Fruit fly (Drosophila melanogaster) whole organism, adult: Measurements from ENCODE around the gene koko.

ENCODE experiments used
- CG11617 ChIP-seq: fragments of 200-800 bp; sonication (Bioruptor generic); optimal IDR thresholded peaks from 2 replicates; lab custom pipeline; 2017; ENCODE audit warnings: mild to moderate bottlenecking, missing biosample characterization, missing genetic modification reagents, missing genetic modification characterization
- CG12768 ChIP-seq: fragments of 200-800 bp; sonication (Bioruptor generic); optimal IDR thresholded peaks from 2 replicates; lab custom pipeline; 2017; ENCODE audit warnings: missing biosample characterization, missing genetic modification characterization, mild to moderate bottlenecking, moderate library complexity, missing genetic modification reagents
- CG14711 ChIP-seq: fragments of 200-800 bp; sonication (Bioruptor generic); optimal IDR thresholded peaks from 2 replicates; lab custom pipeline; 2018; ENCODE audit warnings: missing biosample characterization, mild to moderate bottlenecking, missing genetic modification characterization, moderate library complexity
- CG1620 ChIP-seq: fragments of 200-800 bp; sonication (Bioruptor generic); optimal IDR thresholded peaks from 2 replicates; lab custom pipeline; 2016; ENCODE audit warnings: missing biosample characterization, missing genetic modification characterization
- CG33017 ChIP-seq: fragments of 200-800 bp; sonication (Bioruptor generic); optimal IDR thresholded peaks from 2 replicates; lab custom pipeline; 2018; ENCODE audit warnings: missing biosample characterization, mild to moderate bottlenecking, missing genetic modification characterization, moderate library complexity
- CG5204 ChIP-seq: fragments of 200-800 bp; sonication (Bioruptor generic); optimal IDR thresholded peaks from 2 replicates; lab custom pipeline; 2016; ENCODE audit warnings: missing biosample characterization, missing genetic modification characterization
- CG7045 ChIP-seq: fragments of 200-800 bp; sonication (Bioruptor generic); optimal IDR thresholded peaks from 2 replicates; lab custom pipeline; 2017; ENCODE audit warnings: missing biosample characterization, mild to moderate bottlenecking, missing genetic modification characterization
- CG7101 ChIP-seq: fragments of 200-800 bp; sonication (Bioruptor generic); optimal IDR thresholded peaks from 2 replicates; lab custom pipeline; 2018; ENCODE audit warnings: missing biosample characterization, mild to moderate bottlenecking, missing genetic modification characterization, moderate library complexity
- Clk ChIP-seq: fragments of 200-800 bp; sonication (Bioruptor generic); optimal IDR thresholded peaks from 2 replicates; lab custom pipeline; 2017; ENCODE audit warnings: missing biosample characterization, missing genetic modification characterization
- Crg-1 ChIP-seq: fragments of 200-800 bp; sonication (Bioruptor generic); optimal IDR thresholded peaks from 2 replicates; lab custom pipeline; 2016; ENCODE audit warnings: missing biosample characterization, missing genetic modification characterization
- Hr96 ChIP-seq: fragments of 200-800 bp; sonication (Bioruptor generic); optimal IDR thresholded peaks from 2 replicates; lab custom pipeline; 2016; ENCODE audit warnings: missing biosample characterization, missing genetic modification characterization
- Mnt ChIP-seq: fragments of 200-800 bp; sonication (Bioruptor generic); optimal IDR thresholded peaks from 2 replicates; lab custom pipeline; 2016; ENCODE audit warnings: missing biosample characterization, mild to moderate bottlenecking, missing genetic modification characterization
- bab1 ChIP-seq: fragments of 200-800 bp; sonication (Bioruptor generic); optimal IDR thresholded peaks from 3 replicates; lab custom pipeline; 2019; ENCODE audit warnings: missing biosample characterization, mild to moderate bottlenecking, missing genetic modification characterization, moderate library complexity
- cic ChIP-seq: fragments of 200-800 bp; sonication (Bioruptor generic); optimal IDR thresholded peaks from 2 replicates; lab custom pipeline; 2017; ENCODE audit warnings: missing biosample characterization, mild to moderate bottlenecking, missing genetic modification characterization, moderate library complexity
- cnc ChIP-seq, 2 experiments: fragments of >200 bp; optimal IDR thresholded peaks; 2 replicates each; lab custom pipeline; 2017
- kay ChIP-seq: fragments of 200-800 bp; sonication (Bioruptor generic); peaks from one replicate; lab custom pipeline; 2016; ENCODE audit warnings: missing biosample characterization, missing genetic modification characterization, borderline replicate concordance
- ovo ChIP-seq: fragments of 200-800 bp; sonication (Bioruptor generic); optimal IDR thresholded peaks from 2 replicates; lab custom pipeline; 2016; ENCODE audit warnings: missing biosample characterization, missing genetic modification characterization
- pad ChIP-seq: fragments of 200-800 bp; sonication (Bioruptor generic); optimal IDR thresholded peaks from 3 replicates; lab custom pipeline; 2017; ENCODE audit warnings: missing biosample characterization, missing genetic modification characterization, mild to moderate bottlenecking, moderate library complexity, missing genetic modification reagents
- tj ChIP-seq: fragments of 200-800 bp; sonication (Bioruptor generic); optimal IDR thresholded peaks from 3 replicates; lab custom pipeline; 2017; ENCODE audit warnings: missing biosample characterization, mild to moderate bottlenecking, missing genetic modification characterization, moderate library complexity
- toe ChIP-seq: fragments of 200-800 bp; sonication (Bioruptor generic); optimal IDR thresholded peaks from 2 replicates; lab custom pipeline; 2016; ENCODE audit warnings: missing biosample characterization, missing genetic modification characterization

Gene koko

DNA sequence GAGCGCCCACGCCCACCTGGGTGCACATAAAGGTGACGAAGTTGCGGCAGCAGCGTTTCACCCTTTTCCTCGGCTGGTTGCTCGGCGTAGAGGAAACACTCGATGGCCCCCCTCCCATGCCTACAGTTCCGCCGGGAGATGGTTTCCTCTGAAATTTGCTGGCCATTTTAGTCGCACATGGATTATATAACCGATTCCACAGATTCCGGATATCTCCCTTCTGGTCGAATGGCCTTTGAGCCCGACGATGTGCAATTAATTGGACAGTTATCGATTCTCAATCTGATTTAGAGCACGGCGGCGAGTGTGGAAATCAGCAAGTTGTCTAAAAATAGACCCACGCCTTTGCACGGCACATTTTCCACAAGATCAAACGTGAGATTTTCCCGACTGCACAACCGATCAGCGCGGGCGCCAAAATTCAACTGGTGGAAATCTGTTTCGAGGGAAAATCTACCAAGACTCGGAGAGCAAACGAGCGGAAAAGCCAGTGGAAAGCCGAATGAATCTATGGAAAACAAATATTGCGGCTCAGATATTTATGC, 8.5 kb downstream of the koko start, which contains the start of gene CG10864:
CG10864 (minus strand) TSS at position 427 of the 545 bp plus-strand sequence.
- no peak for TF ChIP-seq CG5204 (GFP tag; lab: Kevin White, UChicago)

DNA sequence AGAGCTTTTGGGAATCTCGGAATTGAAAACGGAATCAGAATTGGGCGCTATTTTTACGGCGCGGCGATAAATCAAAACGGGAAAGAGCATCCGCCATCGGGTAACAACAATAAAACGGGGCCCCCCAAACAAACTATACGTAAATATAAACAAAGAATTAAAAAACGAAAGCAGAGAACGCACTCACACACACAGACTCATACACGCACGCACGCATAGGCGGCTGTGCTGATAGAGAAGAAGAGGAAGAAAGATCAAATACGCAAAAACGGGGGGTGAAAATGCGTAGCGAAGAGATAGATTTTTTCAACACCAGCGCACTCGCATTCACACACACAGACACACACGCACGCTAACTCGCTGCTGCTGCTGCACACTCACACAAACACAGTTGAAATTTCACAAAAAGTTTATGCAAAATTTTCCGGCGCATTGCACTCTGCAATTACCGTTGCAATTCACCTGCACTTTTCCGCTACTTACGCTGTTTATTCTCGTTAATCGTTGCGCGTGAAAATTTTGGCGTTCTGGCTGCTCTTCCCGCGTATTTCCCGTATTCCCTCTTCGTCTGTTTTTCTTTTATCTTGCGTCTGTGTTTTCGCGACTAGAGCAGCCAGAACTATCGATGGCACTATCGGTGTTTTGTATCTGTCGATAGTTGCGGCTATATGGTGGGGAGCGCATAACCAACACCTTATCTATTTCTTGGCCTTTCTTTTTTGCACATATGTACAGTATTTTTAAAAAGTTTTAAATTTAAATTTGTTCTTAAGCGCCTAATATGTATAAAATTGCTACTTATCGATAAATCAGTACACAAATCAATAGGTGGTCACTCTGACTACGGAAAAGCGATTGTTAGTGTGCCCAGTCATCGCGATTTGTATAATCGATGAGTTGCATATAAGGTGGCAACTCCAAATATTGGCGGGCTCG, 9.7 kb downstream of the koko start, which contains the start of gene CG31122:
CG31122 (minus strand) TSS at position 596 of the 936 bp plus-strand sequence.
- TF ChIP-seq tj (GFP tag; lab: Kevin White, UChicago) (peak; percentile 40), ovo (GFP tag; lab: Kevin White, UChicago) (peak; percentile 30), cnc (optimal IDR thresholded peaks at IDR 0.05; lab: Kevin White, UChicago) (no peak), CG1620 (GFP tag; lab: Kevin White, UChicago) (peak; percentile 37), Clk (GFP tag; lab: Kevin White, UChicago) (peak; percentile 10), cic (no peak), toe (GFP tag; lab: Kevin White, UChicago) (peak; percentile 74), CG12768 (GFP tag; lab: Kevin White, UChicago) (peak; percentile 29), CG7101 (tag; lab: Kevin White, UChicago) (peak; percentile 11), CG11617 (GFP tag; lab: Kevin White, UChicago) (peak; percentile 52), Crg-1 (no peak), bab1 (GFP tag; lab: Kevin White, UChicago) (no peak), CG33017 (no peak), Hr96 (peak; percentile 66), pad (peak; percentile 35), CG5204 (GFP tag; lab: Kevin White, UChicago) (no peak), kay (GFP tag; lab: Kevin White, UChicago) (no peak), CG14711 (peak; percentile 73), CG7045 (peak; percentile 20), Mnt (GFP tag; lab: Kevin White, UChicago) (peak; percentile 51)

DNA sequence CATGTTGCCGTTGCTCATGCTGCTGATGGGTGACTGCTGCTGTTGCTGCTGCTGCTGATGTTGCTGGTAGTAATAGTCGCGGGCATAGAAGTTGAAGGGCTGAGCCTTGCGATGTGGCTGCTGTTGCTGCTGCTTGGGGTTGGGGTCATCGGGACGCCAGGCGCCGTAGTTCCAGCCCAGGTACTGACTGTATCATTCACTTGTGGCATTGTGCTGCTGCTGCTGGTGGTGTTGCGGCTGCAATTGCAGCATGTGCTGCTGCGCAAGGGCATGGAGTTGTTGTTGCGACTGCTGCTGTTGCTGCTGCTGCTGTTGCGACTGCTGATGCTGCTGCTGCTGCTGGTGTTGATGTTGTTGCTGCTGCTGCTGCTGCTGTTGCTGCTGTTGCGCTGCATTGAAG, 19.6 kb downstream of the koko start:
- TF ChIP-seq Crg-1 (no peak), CG5204 (GFP tag; lab: Kevin White, UChicago) (no peak), Hr96 (no peak), ovo (GFP tag; lab: Kevin White, UChicago) (no peak), CG14711 (no peak), CG33017 (no peak), cnc (optimal IDR thresholded peaks at IDR 0.05; lab: Kevin White, UChicago) (no peak), toe (GFP tag; lab: Kevin White, UChicago) (no peak), cic (no peak), tj (GFP tag; lab: Kevin White, UChicago) (no peak), pad (no peak), CG11617 (GFP tag; lab: Kevin White, UChicago) (no peak), CG12768 (GFP tag; lab: Kevin White, UChicago) (no peak), Clk (GFP tag; lab: Kevin White, UChicago) (no peak), bab1 (GFP tag; lab: Kevin White, UChicago) (no peak), CG7045 (no peak), Mnt (GFP tag; lab: Kevin White, UChicago) (no peak)

DNA sequence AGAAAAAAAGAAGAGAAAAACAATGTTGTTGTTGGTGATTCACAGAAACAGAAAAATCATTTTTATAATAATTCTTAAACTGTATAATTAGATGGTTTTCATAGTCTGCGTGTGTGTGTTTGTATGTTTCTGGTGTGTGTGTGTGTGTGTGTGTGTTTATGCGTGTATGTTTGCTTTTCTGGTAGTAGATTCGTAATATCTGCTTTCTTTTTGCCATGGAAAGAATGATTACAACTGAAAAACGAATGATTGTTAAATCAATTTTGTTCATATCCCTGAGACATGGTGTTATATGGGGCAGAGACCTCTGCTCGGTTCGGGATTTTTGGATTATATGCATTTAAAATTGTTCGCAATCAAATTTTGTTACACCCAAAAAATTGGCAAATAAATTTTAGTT, 20.5 kb downstream of the koko start:
- TF ChIP-seq Hr96 (no peak), tj (GFP tag; lab: Kevin White, UChicago) (no peak), CG1620 (GFP tag; lab: Kevin White, UChicago) (no peak), kay (GFP tag; lab: Kevin White, UChicago) (peak; percentile 59)

DNA sequence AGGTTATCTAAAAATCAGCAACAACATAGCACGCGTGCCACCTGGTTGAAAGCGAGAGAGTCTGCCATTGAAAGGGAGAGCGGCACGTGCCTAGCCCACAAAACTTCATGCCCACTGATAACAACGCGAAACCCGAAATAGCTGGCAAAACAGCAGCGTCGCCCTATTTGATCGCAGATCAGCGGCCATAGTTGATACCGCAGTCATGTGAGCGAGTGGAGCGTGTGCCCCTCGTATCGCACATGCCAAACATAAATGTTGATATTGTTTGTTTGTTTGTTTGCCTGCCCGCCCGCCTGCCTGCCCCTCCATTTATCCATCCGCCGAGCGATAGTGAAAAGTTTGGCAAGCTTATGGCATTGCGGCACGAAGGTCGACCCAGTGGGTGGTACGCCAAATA, 30.1 kb downstream of the koko start:
- TF ChIP-seq cnc (optimal IDR thresholded peaks at IDR 0.05; lab: Kevin White, UChicago) (no peak), bab1 (GFP tag; lab: Kevin White, UChicago) (no peak), cic (no peak), Mnt (GFP tag; lab: Kevin White, UChicago) (no peak), Clk (GFP tag; lab: Kevin White, UChicago) (no peak), CG7045 (no peak), CG1620 (GFP tag; lab: Kevin White, UChicago) (no peak), Crg-1 (no peak), CG11617 (GFP tag; lab: Kevin White, UChicago) (no peak), ovo (GFP tag; lab: Kevin White, UChicago) (no peak), CG12768 (GFP tag; lab: Kevin White, UChicago) (no peak), toe (GFP tag; lab: Kevin White, UChicago) (no peak), CG33017 (no peak), kay (GFP tag; lab: Kevin White, UChicago) (no peak), CG7101 (tag; lab: Kevin White, UChicago) (no peak)
